Fruit fly (Drosophila melanogaster): ENCODE data around the gene CG31141.

DNA sequence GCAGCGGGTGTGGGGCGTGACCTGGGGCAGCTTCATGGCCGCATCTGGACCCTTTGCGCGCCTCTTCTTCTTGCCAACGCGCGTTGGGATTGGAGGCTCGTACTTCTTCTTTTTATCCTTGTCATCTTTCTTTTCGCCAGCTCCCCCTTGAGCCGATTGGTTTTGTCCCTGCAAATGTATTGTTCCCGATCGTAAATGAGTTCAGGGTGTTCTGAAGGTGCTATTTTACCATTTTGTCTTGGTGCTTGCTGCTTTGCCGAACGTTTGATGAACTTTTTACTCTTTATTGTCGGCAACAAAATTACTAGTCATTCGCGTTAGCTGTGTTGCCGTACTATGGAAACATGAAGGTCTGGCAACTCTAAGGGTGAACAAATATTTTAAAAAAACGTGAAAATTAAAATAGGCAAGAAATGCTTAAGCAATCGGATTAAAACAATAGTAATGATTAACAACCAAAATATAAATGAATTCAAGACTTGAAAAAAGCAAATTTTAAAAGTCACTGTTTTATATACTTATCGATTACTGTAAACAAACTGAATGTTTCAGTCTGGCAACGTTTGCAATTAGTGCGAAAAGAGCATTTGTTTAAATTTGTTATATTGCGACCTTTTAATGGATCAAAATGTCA is 8.1 kb downstream of the CG31141 start, which contains the start of the genes Rpt2 and CG13599:
- no peak for TF ChIP-seq h (optimal IDR thresholded peaks at IDR 0.05)
- no peak for TF ChIP-seq Myc (optimal IDR thresholded peaks at IDR 0.05)
- TF ChIP-seq insv (optimal IDR thresholded peaks at IDR 0.05) = no peak
